Fruit fly (Drosophila melanogaster) Kc167 (cell line): Measurements from ENCODE around the gene CG34180.

Experiments used
- Sin3A ChIP-seq: fragments of >200 bp; optimal IDR thresholded peaks from 2 replicates; lab custom pipeline; 2018; ENCODE audit warnings: missing external identifiers
- h ChIP-seq: fragments of >200 bp; optimal IDR thresholded peaks from 3 replicates; lab custom pipeline; 2018; ENCODE audit warnings: missing external identifiers
- psq ChIP-seq: fragments of >200 bp; optimal IDR thresholded peaks from 2 replicates; lab custom pipeline; 2017; ENCODE audit warnings: missing external identifiers

DNA sequence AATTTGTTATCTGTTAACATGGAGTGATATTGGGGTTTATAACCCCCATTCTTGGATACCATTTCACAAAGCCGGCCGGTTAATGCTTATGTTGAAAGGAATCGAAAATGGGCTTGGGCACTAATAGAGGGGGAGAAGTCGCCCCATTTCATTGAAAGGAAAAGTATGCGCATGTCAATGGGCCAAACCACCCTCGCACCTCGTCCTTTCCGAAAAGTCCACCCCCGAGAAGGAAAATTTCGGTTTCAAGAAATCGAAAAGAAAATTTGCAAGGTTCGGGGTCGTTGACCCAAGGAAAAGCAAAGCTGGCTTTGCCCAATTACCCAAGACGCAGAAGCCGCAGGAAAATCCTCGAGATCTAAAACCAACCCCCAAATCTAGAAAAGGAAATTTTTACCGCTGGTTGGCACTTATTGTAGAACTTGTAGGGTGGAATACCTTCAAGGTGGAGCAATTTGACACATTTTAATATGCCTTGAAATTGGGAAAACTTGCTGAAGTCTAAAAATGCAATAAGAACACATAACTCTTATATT is 16.6 kb downstream of the CG34180 start:
- TF ChIP-seq psq (lab: Kevin White, UChicago) (no peak), Sin3A (lab: Kevin White, UChicago) (no peak), h (lab: Kevin White, UChicago) (no peak)
